Fruit fly (Drosophila melanogaster): ENCODE results near the gene trem.

DNA sequence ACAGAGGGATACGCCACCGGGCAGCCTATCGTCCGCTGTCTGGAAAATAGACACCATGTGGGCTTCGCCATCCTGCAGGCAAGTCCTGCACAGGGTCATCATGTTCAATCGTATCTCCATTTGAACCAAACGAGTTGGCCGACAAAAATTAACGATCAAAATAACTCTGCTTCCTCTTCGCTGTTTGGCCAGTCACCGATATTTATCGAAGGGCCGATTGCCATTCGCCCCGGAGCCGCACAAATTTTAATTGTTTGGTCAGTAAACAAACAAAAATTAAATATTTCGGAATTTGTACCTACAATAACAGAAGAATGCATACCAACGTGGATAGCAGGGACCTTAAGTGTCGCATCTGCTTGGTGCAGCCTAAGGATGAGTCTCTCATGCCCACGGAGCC lies 3.3 kb downstream of the trem start, which contains the start of the genes CG4424 and CG4854:
- TF ChIP-seq CG8478 (optimal IDR thresholded peaks at IDR 0.05) = no peak
- TF ChIP-seq CTCF (optimal IDR thresholded peaks at IDR 0.05) = no peak
